Worm (Caenorhabditis elegans): Measurements from ENCODE around the gene T07A9.14.
A peak's percentile ranks its signal among the peaks of the same experiment; 100 is the strongest.

Gene T07A9.14

ce11 chrIV:383135-383731 is 3.3 kb upstream of the T07A9.14 start, which contains the start of gene spl-1:
Gene spl-1, minus strand, starts transcription at chrIV:383185.
- TF ChIP-seq dao-5 (tag; optimal IDR thresholded peaks at IDR 0.05) (no peak), him-1 (tag; optimal IDR thresholded peaks at IDR 0.05) (no peak), W03F9.2 (tag; optimal IDR thresholded peaks at IDR 0.05) (no peak)

DNA sequence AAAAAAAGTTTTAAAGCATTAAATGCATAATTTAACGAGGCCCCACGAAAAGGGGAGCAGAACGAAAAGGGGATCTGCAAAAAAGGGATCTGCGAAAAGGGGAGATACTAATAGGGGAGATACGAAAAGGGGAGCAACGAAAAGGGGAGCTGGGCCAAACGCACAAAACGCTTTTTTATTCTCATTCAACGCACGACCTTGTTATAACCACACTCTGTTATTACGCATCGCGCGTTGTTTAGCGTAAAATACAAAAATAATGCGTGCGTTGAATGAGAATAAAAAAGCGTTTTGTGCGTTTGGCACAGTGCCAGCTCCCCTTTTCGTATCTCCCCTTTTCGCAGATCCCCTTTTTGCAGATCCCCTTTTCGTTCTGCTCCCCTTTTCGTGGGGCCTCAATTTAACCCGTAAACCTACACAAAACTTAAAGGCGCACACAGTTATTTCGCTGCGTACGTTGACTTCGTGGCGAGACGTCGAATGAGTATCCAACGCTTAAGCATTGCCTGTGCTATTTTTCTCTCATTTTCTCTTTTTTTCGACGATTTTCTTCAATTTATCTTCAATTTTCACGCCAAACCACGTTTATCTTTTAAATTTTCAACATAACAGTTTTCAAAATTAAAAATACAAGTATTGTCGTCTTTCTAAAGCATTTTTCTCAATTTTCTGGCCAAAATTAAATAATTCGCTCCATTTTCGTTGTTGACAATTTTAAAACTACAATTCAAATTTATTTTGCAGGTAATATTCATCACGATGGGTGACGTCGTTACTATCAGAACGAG is 1.2 kb upstream of the T07A9.14 start, which contains the start of gene rps-24:
Gene rps-24, plus strand, starts transcription at position 738 of the 788 bp plus-strand sequence.
- TF ChIP-seq dao-5 (tag; optimal IDR thresholded peaks at IDR 0.05) = peak; percentile 48
- peak; percentile 51 for TF ChIP-seq him-1 (tag; optimal IDR thresholded peaks at IDR 0.05)
- peak; percentile 87 for TF ChIP-seq W03F9.2 (tag; optimal IDR thresholded peaks at IDR 0.05)

- TF ChIP-seq dao-5 (tag; optimal IDR thresholded peaks at IDR 0.05) (no peak), him-1 (tag; optimal IDR thresholded peaks at IDR 0.05) (no peak), W03F9.2 (tag; optimal IDR thresholded peaks at IDR 0.05) (no peak)
Observed at ce11 chrIV:387283-388048, 967 bp downstream of the T07A9.14 start.

DNA sequence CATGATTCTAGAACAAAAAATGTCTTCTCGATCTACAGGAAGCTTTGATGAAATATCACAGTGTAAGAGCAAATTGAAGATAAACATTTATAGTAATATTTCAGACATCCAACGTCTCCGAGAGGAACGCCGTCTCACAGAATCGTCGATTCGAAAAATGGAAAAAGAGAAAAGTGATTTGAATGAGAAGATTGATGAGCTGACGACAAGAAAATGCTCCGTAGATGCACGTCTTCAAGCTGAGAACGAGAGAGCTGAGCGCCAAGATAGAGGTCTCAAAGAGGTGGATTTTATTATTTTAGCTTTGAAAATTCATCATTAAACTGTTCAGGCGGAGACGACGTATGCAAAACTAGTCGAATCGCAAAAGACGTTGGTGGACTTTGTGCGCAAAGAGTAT is 1.6 kb downstream of the T07A9.14 start, which contains the start of gene ssna-1:
Gene ssna-1, plus strand, starts transcription at position 12 of the 400 bp plus-strand sequence.
- TF ChIP-seq dao-5 (tag; optimal IDR thresholded peaks at IDR 0.05) = no peak
- no peak for TF ChIP-seq him-1 (tag; optimal IDR thresholded peaks at IDR 0.05)
- TF ChIP-seq W03F9.2 (tag; optimal IDR thresholded peaks at IDR 0.05) = no peak

DNA sequence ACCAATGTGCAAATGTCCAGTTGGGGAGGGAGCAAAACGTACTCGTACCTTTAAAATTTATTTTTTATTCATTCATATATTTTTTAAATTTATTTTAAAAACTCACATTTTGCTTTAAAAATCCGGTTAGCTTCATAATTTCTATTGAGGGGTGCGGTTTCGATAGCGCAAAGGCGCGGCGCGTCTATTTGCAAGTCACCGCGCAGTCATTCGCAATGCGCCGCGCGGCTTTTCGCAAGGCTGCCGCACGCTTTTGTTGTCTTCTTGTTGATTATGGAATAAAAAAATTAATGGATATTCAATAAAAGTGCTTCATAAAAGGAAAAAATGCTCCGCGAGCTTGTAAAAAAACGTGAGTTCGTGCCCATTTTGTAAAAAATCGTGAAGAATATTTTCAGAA is 3.8 kb downstream of the T07A9.14 start, which contains the start of the genes ears-2 and uncp-18:
Gene ears-2, minus strand, starts transcription at position 190 of the 400 bp plus-strand sequence.
Gene uncp-18, plus strand, starts transcription at position 282 of the 400 bp plus-strand sequence.
- TF ChIP-seq W03F9.2 (tag; optimal IDR thresholded peaks at IDR 0.05) = peak; percentile 96
- peak; percentile 69 for TF ChIP-seq dao-5 (tag; optimal IDR thresholded peaks at IDR 0.05)
- peak; percentile 65 for TF ChIP-seq him-1 (tag; optimal IDR thresholded peaks at IDR 0.05)

DNA sequence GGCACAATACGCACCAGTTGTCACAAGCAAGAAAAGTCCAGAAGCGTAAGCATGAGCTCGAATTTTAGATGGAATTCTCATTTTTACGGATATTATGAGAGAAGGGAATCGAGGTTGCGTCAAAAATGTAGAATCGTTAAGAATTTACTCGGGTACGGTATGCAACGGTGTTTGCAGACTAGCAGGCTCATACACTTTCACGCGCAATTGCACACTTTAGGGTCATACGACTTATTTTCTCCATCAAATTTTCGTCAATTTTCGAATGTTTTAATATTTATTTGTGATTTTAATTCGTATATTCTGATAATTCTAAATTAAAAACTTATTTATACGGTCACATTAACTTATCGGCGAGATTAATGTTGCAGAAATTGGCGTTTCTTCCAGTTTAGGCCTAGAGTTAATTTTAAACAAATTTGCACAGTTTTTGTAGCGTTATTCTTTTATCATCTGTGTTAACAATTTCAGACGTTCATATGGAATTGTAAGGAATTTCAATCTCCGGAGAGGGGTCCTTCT is 7.0 kb downstream of the T07A9.14 start, which contains the start of the genes T07A9.15 and nog-1:
Gene T07A9.15, minus strand, starts transcription at position 138 of the 522 bp plus-strand sequence.
Gene nog-1, plus strand, starts transcription at position 472 of the 522 bp plus-strand sequence.
- TF ChIP-seq him-1 (tag; optimal IDR thresholded peaks at IDR 0.05) = no peak
- TF ChIP-seq W03F9.2 (tag; optimal IDR thresholded peaks at IDR 0.05) = peak; percentile 68

- TF ChIP-seq W03F9.2 (tag; optimal IDR thresholded peaks at IDR 0.05) = no peak
- no peak for TF ChIP-seq him-1 (tag; optimal IDR thresholded peaks at IDR 0.05)
- TF ChIP-seq dao-5 (tag; optimal IDR thresholded peaks at IDR 0.05) = no peak
Observed at ce11 chrIV:396373-396772, 9.9 kb downstream of the T07A9.14 start, which contains the start of gene rrp-8. Gene rrp-8, plus strand, starts transcription at chrIV:396545.

- TF ChIP-seq dao-5 (tag; optimal IDR thresholded peaks at IDR 0.05) (no peak), him-1 (tag; optimal IDR thresholded peaks at IDR 0.05) (no peak), W03F9.2 (tag; optimal IDR thresholded peaks at IDR 0.05) (no peak)
Observed at ce11 chrIV:401395-401794, 14.9 kb downstream of the T07A9.14 start, which contains the start of gene gpa-4. Gene gpa-4, plus strand, starts transcription at chrIV:401695.

DNA sequence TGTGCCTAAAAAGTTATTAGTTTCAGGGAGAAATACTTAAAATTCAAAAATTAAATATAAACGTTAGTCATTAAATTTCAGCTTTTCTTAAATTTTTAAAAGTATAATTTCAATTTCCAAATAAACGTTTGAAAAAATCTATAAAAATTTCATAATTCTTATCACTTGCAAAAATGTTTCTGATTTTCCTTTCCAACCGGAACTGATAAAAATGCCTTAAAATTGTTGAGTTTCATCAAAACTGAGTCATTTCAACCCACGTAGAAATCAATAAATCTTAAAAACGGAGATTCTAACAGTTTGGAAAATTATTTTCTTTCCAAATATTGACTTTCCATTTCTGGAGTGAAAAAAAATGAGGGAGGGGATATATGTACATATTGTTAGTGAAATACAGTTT is 22.4 kb downstream of the T07A9.14 start:
- TF ChIP-seq dao-5 (tag; optimal IDR thresholded peaks at IDR 0.05) = no peak

DNA sequence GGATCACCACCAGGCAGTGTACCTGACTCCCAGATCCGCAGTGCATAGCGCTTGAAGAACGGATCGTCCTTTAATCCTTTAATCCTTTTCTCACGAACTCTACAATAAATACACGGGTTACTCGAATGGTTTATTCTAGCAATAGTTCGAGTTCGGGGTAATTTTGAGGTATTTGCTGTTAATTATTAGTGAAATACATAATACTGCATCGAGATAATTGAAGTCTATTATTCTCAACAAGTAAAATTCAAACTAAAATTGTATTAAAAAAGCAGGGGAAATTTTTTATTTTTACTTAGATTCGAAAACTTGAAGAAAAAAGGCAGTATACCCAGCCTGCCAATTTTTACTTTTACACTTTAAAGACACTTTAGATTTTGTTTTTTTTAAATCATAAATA is 23.4 kb downstream of the T07A9.14 start, which contains the start of gene kgb-1:
Gene kgb-1, minus strand, starts transcription at position 101 of the 400 bp plus-strand sequence.
- TF ChIP-seq dao-5 (tag; optimal IDR thresholded peaks at IDR 0.05) (no peak), him-1 (tag; optimal IDR thresholded peaks at IDR 0.05) (no peak), W03F9.2 (tag; optimal IDR thresholded peaks at IDR 0.05) (no peak)

- TF ChIP-seq him-1 (tag; optimal IDR thresholded peaks at IDR 0.05) = no peak
- TF ChIP-seq W03F9.2 (tag; optimal IDR thresholded peaks at IDR 0.05) = peak; percentile 45
- TF ChIP-seq dao-5 (tag; optimal IDR thresholded peaks at IDR 0.05) = no peak
Observed at ce11 chrIV:410420-410891, 24.0 kb downstream of the T07A9.14 start, which contains the start of gene T07A9.12. Gene T07A9.12, plus strand, starts transcription at chrIV:410867.

ce11 chrIV:419674-420073 is 33.2 kb downstream of the T07A9.14 start, which contains the start of gene eri-1:
Gene eri-1, minus strand, starts transcription at chrIV:419958.
- TF ChIP-seq him-1 (tag; optimal IDR thresholded peaks at IDR 0.05) (no peak), W03F9.2 (tag; optimal IDR thresholded peaks at IDR 0.05) (no peak), dao-5 (tag; optimal IDR thresholded peaks at IDR 0.05) (no peak)

ce11 chrIV:420686-421085 is 34.2 kb downstream of the T07A9.14 start:
- TF ChIP-seq him-1 (tag; optimal IDR thresholded peaks at IDR 0.05) (no peak), dao-5 (tag; optimal IDR thresholded peaks at IDR 0.05) (no peak), W03F9.2 (tag; optimal IDR thresholded peaks at IDR 0.05) (no peak)

All from whole organism, L4/young adult.